Fruit fly (Drosophila melanogaster) whole organism, embryonic: ENCODE results near the gene CkIIalpha-i3.
A peak's percentile ranks its signal among the peaks of the same experiment; 100 is the strongest.

Experiments
- Aef1 ChIP-seq: fragments of 200-800 bp; sonication (Bioruptor generic); IDR thresholded peaks from 3 replicates; pipeline ENCODE4 v1.3.6; 2022; ENCODE audit warnings: missing biosample characterization, missing genetic modification characterization
- Asciz ChIP-seq: fragments of 200-800 bp; sonication (Bioruptor generic); optimal IDR thresholded peaks from 2 replicates; lab custom pipeline; 2017; ENCODE audit warnings: missing biosample characterization, mild to moderate bottlenecking, missing genetic modification characterization, missing genetic modification reagents
- CG10979 ChIP-seq: fragments of 200-800 bp; sonication (Bioruptor generic); optimal IDR thresholded peaks from 2 replicates; lab custom pipeline; 2018; ENCODE audit warnings: missing biosample characterization, mild to moderate bottlenecking, missing genetic modification characterization, moderate library complexity
- CG11085 ChIP-seq: fragments of 200-800 bp; sonication (Bioruptor generic); IDR thresholded peaks from 2 replicates; pipeline ENCODE4 v1.3.6; 2022; ENCODE audit warnings: missing biosample characterization, missing genetic modification characterization
- CG11696 ChIP-seq: fragments of 200-800 bp; sonication (Bioruptor generic); IDR thresholded peaks from 2 replicates; pipeline ENCODE4 v1.3.6; 2022; ENCODE audit warnings: missing biosample characterization, missing genetic modification characterization
- CG12155 ChIP-seq: fragments of 200-800 bp; sonication (Bioruptor generic); optimal IDR thresholded peaks from 3 replicates; lab custom pipeline; 2016; ENCODE audit warnings: missing biosample characterization, missing genetic modification characterization
- CG12391 ChIP-seq: fragments of 200-800 bp; sonication (Bioruptor generic); optimal IDR thresholded peaks from 3 replicates; lab custom pipeline; 2018; ENCODE audit warnings: missing biosample characterization, mild to moderate bottlenecking, missing genetic modification characterization, moderate library complexity
- CG14441 ChIP-seq: fragments of 200-800 bp; sonication (Bioruptor generic); IDR thresholded peaks from 2 replicates; pipeline ENCODE4 v1.3.6; 2022; ENCODE audit warnings: missing biosample characterization, missing genetic modification characterization
- CG14667 ChIP-seq: fragments of 200-800 bp; sonication (Bioruptor generic); IDR thresholded peaks from 2 replicates; pipeline ENCODE4 v1.3.6; 2022; ENCODE audit warnings: missing biosample characterization, missing genetic modification characterization
- CG1603 ChIP-seq: fragments of 200-800 bp; sonication (Bioruptor generic); optimal IDR thresholded peaks from 2 replicates; lab custom pipeline; 2019; ENCODE audit warnings: missing biosample characterization, mild to moderate bottlenecking, missing genetic modification characterization, moderate library complexity
- CG16863 ChIP-seq: fragments of 200-800 bp; sonication (Bioruptor generic); optimal IDR thresholded peaks from 3 replicates; lab custom pipeline; 2016; ENCODE audit warnings: missing biosample characterization, missing genetic modification characterization
- CG32772 ChIP-seq: fragments of 200-800 bp; sonication (Bioruptor generic); IDR thresholded peaks from 2 replicates; pipeline ENCODE4 v1.3.6; 2022; ENCODE audit warnings: missing biosample characterization, missing genetic modification characterization
- CG4360 ChIP-seq: fragments of 200-800 bp; sonication (Bioruptor generic); IDR thresholded peaks from 2 replicates; pipeline ENCODE4 v1.3.6; 2022; ENCODE audit warnings: missing biosample characterization, missing genetic modification characterization
- CG4404 ChIP-seq: fragments of 200-800 bp; sonication (Bioruptor generic); IDR thresholded peaks from 2 replicates; pipeline ENCODE4 v1.3.6; 2022; ENCODE audit warnings: missing biosample characterization, missing genetic modification characterization
- CG6175 ChIP-seq: fragments of 200-800 bp; sonication (Bioruptor generic); IDR thresholded peaks from 3 replicates; pipeline ENCODE4 v1.3.6; 2022; ENCODE audit warnings: missing biosample characterization, missing genetic modification characterization
- CG6254 ChIP-seq: fragments of 200-800 bp; sonication (Bioruptor generic); optimal IDR thresholded peaks from 3 replicates; lab custom pipeline; 2017; ENCODE audit warnings: mild to moderate bottlenecking, missing biosample characterization, missing genetic modification reagents, missing genetic modification characterization
- CG8359 ChIP-seq: fragments of 200-800 bp; sonication (Bioruptor generic); optimal IDR thresholded peaks from 2 replicates; lab custom pipeline; 2017; ENCODE audit warnings: missing biosample characterization, mild to moderate bottlenecking, missing genetic modification characterization, borderline replicate concordance
- Camta ChIP-seq: fragments of 200-800 bp; sonication (Bioruptor generic); optimal IDR thresholded peaks from 2 replicates; lab custom pipeline; 2016; ENCODE audit warnings: missing biosample characterization, missing genetic modification characterization
- Dip2 ChIP-seq: fragments of 200-800 bp; sonication (Bioruptor generic); IDR thresholded peaks from 2 replicates; pipeline ENCODE4 v1.3.6; 2022; ENCODE audit warnings: missing biosample characterization, missing genetic modification characterization
- Ets65A ChIP-seq: fragments of 200-800 bp; sonication (Bioruptor generic); peaks from one replicate; lab custom pipeline; 2016; ENCODE audit warnings: missing biosample characterization, missing genetic modification characterization
- HLH3B ChIP-seq: fragments of 200-800 bp; sonication (Bioruptor generic); IDR thresholded peaks from 2 replicates; pipeline ENCODE4 v1.3.6; 2022; ENCODE audit warnings: missing biosample characterization, missing genetic modification characterization
- Med ChIP-seq: fragments of 200-800 bp; sonication (Bioruptor generic); peaks from one replicate; lab custom pipeline; 2016; ENCODE audit warnings: missing biosample characterization, missing genetic modification characterization, mild to moderate bottlenecking, inconsistent platforms, moderate library complexity
- Rfx ChIP-seq: fragments of 200-800 bp; sonication (Bioruptor generic); IDR thresholded peaks from 2 replicates; pipeline ENCODE4 v1.3.6; 2022; ENCODE audit warnings: missing biosample characterization, missing genetic modification characterization
- Rx ChIP-seq: fragments of 200-800 bp; sonication (Bioruptor generic); IDR thresholded peaks from 2 replicates; pipeline ENCODE4 v1.3.6; 2022; ENCODE audit warnings: missing biosample characterization, missing genetic modification characterization
- Usf ChIP-seq: fragments of 200-800 bp; sonication (Bioruptor generic); optimal IDR thresholded peaks from 2 replicates; lab custom pipeline; 2017; ENCODE audit warnings: missing genotype, missing biosample characterization, missing genetic modification characterization
- YL-1 ChIP-seq: fragments of 200-800 bp; sonication (Bioruptor generic); optimal IDR thresholded peaks from 3 replicates; lab custom pipeline; 2017; ENCODE audit warnings: missing biosample characterization, mild to moderate bottlenecking, missing genetic modification characterization
- al ChIP-seq: fragments of 200-800 bp; sonication (Bioruptor generic); IDR thresholded peaks from 2 replicates; pipeline ENCODE4 v1.3.6; 2022; ENCODE audit warnings: missing biosample characterization, missing genetic modification characterization
- bbx ChIP-seq: fragments of 200-800 bp; sonication (Bioruptor generic); IDR thresholded peaks from 2 replicates; pipeline ENCODE4 v1.3.6; 2022; ENCODE audit warnings: missing biosample characterization, missing genetic modification characterization; ENCODE audit not compliant: partially characterized antibody
- bigmax ChIP-seq: fragments of 200-800 bp; sonication (Bioruptor generic); optimal IDR thresholded peaks from 2 replicates; lab custom pipeline; 2018; ENCODE audit warnings: missing biosample characterization, mild to moderate bottlenecking, missing genetic modification characterization
- cg ChIP-seq: fragments of 200-800 bp; sonication (Bioruptor generic); optimal IDR thresholded peaks from 3 replicates; lab custom pipeline; 2019; ENCODE audit warnings: missing biosample characterization, mild to moderate bottlenecking, missing genetic modification characterization, moderate library complexity
- croc ChIP-seq: fragments of 200-800 bp; sonication (Bioruptor generic); conservative IDR thresholded peaks from 3 replicates; pipeline ENCODE4 v1.3.6; 2022; ENCODE audit warnings: missing biosample characterization, missing genetic modification characterization
- crol ChIP-seq: fragments of 200-800 bp; sonication (Bioruptor generic); IDR thresholded peaks from 2 replicates; pipeline ENCODE4 v1.3.6; 2022; ENCODE audit warnings: missing biosample characterization, missing genetic modification characterization
- dpn ChIP-seq, 2 experiments: fragments of 200-800 bp; sonication (Bioruptor generic); optimal IDR thresholded peaks; 3 replicates each; lab custom pipeline; 2016; ENCODE audit warnings: missing biosample characterization in 2 of 2, missing genetic modification characterization in 2 of 2
- en ChIP-seq: fragments of 200-800 bp; sonication (Bioruptor generic); optimal IDR thresholded peaks from 2 replicates; lab custom pipeline; 2016; ENCODE audit warnings: missing biosample characterization, missing genetic modification characterization
- fd96Cb ChIP-seq: fragments of 200-800 bp; sonication (Bioruptor generic); optimal IDR thresholded peaks from 2 replicates; lab custom pipeline; 2018; ENCODE audit warnings: missing biosample characterization, mild to moderate bottlenecking, missing genetic modification characterization, moderate library complexity
- hkb ChIP-seq, 2 experiments: fragments of 200-800 bp in 1 of 2; fragments of >200 bp in 1 of 2; sonication (Bioruptor generic) in 1 of 2; IDR thresholded peaks in 1 of 2; optimal IDR thresholded peaks in 1 of 2; 2 replicates each; pipeline versions ENCODE4 v1.3.6 to Lab custom; 2017 to 2022; ENCODE audit warnings: missing biosample characterization in 1 of 2, missing genetic modification characterization in 1 of 2
- lab ChIP-seq: fragments of 200-800 bp; sonication (Bioruptor generic); optimal IDR thresholded peaks from 3 replicates; lab custom pipeline; 2017; ENCODE audit warnings: missing biosample characterization, missing genetic modification characterization, mild to moderate bottlenecking, moderate library complexity, missing genetic modification reagents
- nau ChIP-seq: fragments of 200-800 bp; sonication (Bioruptor generic); optimal IDR thresholded peaks from 3 replicates; lab custom pipeline; 2017; ENCODE audit warnings: missing biosample characterization, mild to moderate bottlenecking, missing genetic modification characterization, missing genetic modification reagents
- nom ChIP-seq: fragments of 200-800 bp; sonication (Bioruptor generic); optimal IDR thresholded peaks from 2 replicates; lab custom pipeline; 2017; ENCODE audit warnings: missing biosample characterization, missing genetic modification characterization, mild to moderate bottlenecking, moderate library complexity, missing genetic modification reagents
- otp ChIP-seq: fragments of 200-800 bp; sonication (Bioruptor generic); IDR thresholded peaks from 3 replicates; pipeline ENCODE4, ENCODE4 v1.3.6; 2022; ENCODE audit warnings: missing biosample characterization, missing genetic modification characterization
- phol ChIP-seq: fragments of 200-800 bp; sonication (Bioruptor generic); optimal IDR thresholded peaks from 3 replicates; lab custom pipeline; 2018; ENCODE audit warnings: missing biosample characterization, mild to moderate bottlenecking, missing genetic modification characterization, moderate library complexity
- seq ChIP-seq: fragments of 200-800 bp; sonication (Bioruptor generic); IDR thresholded peaks from 2 replicates; pipeline ENCODE4 v1.3.6; 2022; ENCODE audit warnings: missing biosample characterization, missing genetic modification characterization
- so ChIP-seq: fragments of 200-800 bp; sonication (Bioruptor generic); IDR thresholded peaks from 3 replicates; pipeline ENCODE4 v1.3.6; 2022; ENCODE audit warnings: missing biosample characterization, missing genetic modification characterization
- stc ChIP-seq: fragments of 200-800 bp; sonication (Bioruptor generic); IDR thresholded peaks from 2 replicates; pipeline ENCODE4 v1.3.6; 2022; ENCODE audit warnings: missing biosample characterization, missing genetic modification characterization
- toy ChIP-seq: fragments of 200-800 bp; sonication (Bioruptor generic); IDR thresholded peaks from 2 replicates; pipeline ENCODE4 v1.3.6; 2022; ENCODE audit warnings: missing biosample characterization, missing genetic modification characterization
- zen2 ChIP-seq: fragments of 200-800 bp; sonication (Bioruptor generic); IDR thresholded peaks from 3 replicates; pipeline ENCODE4 v1.3.6; 2022; ENCODE audit warnings: missing biosample characterization, missing genetic modification characterization; ENCODE audit not compliant: partially characterized antibody
- zf30C ChIP-seq: fragments of 200-800 bp; sonication (Bioruptor generic); optimal IDR thresholded peaks from 3 replicates; lab custom pipeline; 2018; ENCODE audit warnings: missing biosample characterization, mild to moderate bottlenecking, missing genetic modification characterization
- zfh1 ChIP-seq: fragments of 200-800 bp; sonication (Bioruptor generic); IDR thresholded peaks from 3 replicates; pipeline ENCODE4 v1.3.6; 2022; ENCODE audit warnings: missing biosample characterization, missing genetic modification characterization

Gene CkIIalpha-i3

DNA sequence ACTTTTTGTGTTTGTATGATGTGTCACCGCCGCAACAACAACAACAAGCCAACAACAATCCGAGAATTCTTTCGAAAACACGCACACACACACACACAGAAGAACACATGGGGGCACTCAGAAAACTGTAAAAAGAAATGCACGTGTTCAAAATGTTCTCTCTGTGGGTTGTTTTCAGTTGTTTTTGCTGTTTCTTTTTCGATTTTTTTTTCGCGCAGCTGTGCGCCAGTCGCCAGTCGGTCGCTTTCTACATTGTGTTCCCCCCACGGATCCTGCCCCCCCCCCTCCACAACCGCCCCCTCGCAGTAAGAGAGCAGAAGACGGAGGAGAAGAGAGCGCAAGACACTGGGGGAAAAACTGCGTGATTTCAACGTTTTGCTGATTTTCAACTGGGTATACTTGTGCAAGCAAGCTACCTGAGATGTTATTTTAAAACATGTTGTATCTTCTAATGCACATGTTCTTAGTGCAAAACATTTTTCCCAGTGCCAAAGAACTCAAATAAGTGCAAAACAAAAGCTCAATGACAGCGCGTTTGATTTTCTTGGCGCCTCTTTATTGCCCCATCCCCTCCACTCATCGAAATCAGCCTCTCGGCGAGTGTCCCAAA lies 41.2 kb upstream of the CkIIalpha-i3 start (continued):
- TF ChIP-seq zfh1 (GFP tag; lab: Robert Waterston, UW), result peak; percentile 61; the same call in 2 of the 3 replicates
- TF ChIP-seq YL-1 (GFP tag; lab: Kevin White, UChicago), result no peak
- peak; percentile 16 for TF ChIP-seq Asciz (GFP tag; lab: Kevin White, UChicago)
- TF ChIP-seq CG4404, result peak; percentile 53; the same call in 1 of the 2 replicates
- TF ChIP-seq CG14667 (GFP tag; lab: Robert Waterston, UW), result peak; percentile 16; the same call in 1 of the 2 replicates
- TF ChIP-seq Aef1 (GFP tag; lab: Robert Waterston, UW), result 0 out of 3 replicates have a peak, but pooled peaks have one; percentile 27
- TF ChIP-seq seq (GFP tag; lab: Robert Waterston, UW), result peak; percentile 57; the same call in 1 of the 2 replicates
- TF ChIP-seq stc, result peak; percentile 34; the same call in 1 of the 2 replicates
- TF ChIP-seq bbx (GFP tag; lab: Robert Waterston, UW), result no peak
- peak; percentile 56 for TF ChIP-seq CG1603 (tag; lab: Kevin White, UChicago)
- peak; percentile 8 for TF ChIP-seq CG12391 (tag; lab: Kevin White, UChicago)
- peak; percentile 54; the same call in 1 of the 3 replicates for TF ChIP-seq so (GFP tag; lab: Robert Waterston, UW)
- peak; percentile 79 for TF ChIP-seq Ets65A (GFP tag; lab: Kevin White, UChicago)
- TF ChIP-seq HLH3B, result peak; percentile 27; the same call in 1 of the 2 replicates
- peak; percentile 85 for TF ChIP-seq crol
- peak; percentile 38 for TF ChIP-seq CG32772 (GFP tag; lab: Robert Waterston, UW)
- peak; percentile 26 for TF ChIP-seq fd96Cb (tag; lab: Kevin White, UChicago)
- TF ChIP-seq CG14441 (GFP tag; lab: Robert Waterston, UW), result peak; percentile 72
- TF ChIP-seq cg (GFP tag; lab: Kevin White, UChicago), result peak; percentile 35
- TF ChIP-seq phol (tag; lab: Kevin White, UChicago), result peak; percentile 26
- no peak for TF ChIP-seq CG6254 (GFP tag; lab: Kevin White, UChicago)
- peak; percentile 47; the same call in 1 of the 2 replicates for TF ChIP-seq Rx (GFP tag; lab: Robert Waterston, UW)
- TF ChIP-seq CG10979 (tag; lab: Kevin White, UChicago), result peak; percentile 11
- peak; percentile 85 for TF ChIP-seq CG4360 (GFP tag; lab: Robert Waterston, UW)
- TF ChIP-seq bigmax, result no peak
- TF ChIP-seq Rfx (GFP tag; lab: Robert Waterston, UW), result peak; percentile 86
- peak; percentile 41 for TF ChIP-seq lab (GFP tag; lab: Kevin White, UChicago)
- no peak for TF ChIP-seq Dip2 (GFP tag; lab: Robert Waterston, UW)
- peak; percentile 44 for TF ChIP-seq zf30C
- TF ChIP-seq zen2 (GFP tag; lab: Robert Waterston, UW), result no peak
- no peak for TF ChIP-seq Usf (GFP tag; lab: Kevin White, UChicago)
- no peak for TF ChIP-seq CG8359 (GFP tag; lab: Kevin White, UChicago)
- TF ChIP-seq toy (GFP tag; lab: Robert Waterston, UW), result peak; percentile 57; the same call in 1 of the 2 replicates
- peak in 1 of 2 experiments; percentile 32 for TF ChIP-seq dpn (GFP tag; optimal IDR thresholded peaks at IDR 0.05; lab: Kevin White, UChicago)
- no peak for TF ChIP-seq hkb (optimal IDR thresholded peaks at IDR 0.05; lab: Kevin White, UChicago)
- peak; percentile 35 for TF ChIP-seq hkb (GFP tag; IDR thresholded peaks at IDR 0.05; lab: Robert Waterston, UW)
- no peak for TF ChIP-seq Camta
- TF ChIP-seq CG6175, result peak; percentile 59; the same call in 1 of the 3 replicates
- TF ChIP-seq CG11696 (GFP tag; lab: Robert Waterston, UW), result 0 out of 2 replicates have a peak, but pooled peaks have one; percentile 31
- 0 out of 2 replicates have a peak, but pooled peaks have one; percentile 17 for TF ChIP-seq CG11085
- TF ChIP-seq en (GFP tag; lab: Kevin White, UChicago), result no peak
- TF ChIP-seq nau (GFP tag; lab: Kevin White, UChicago), result peak; percentile 24
- no peak for TF ChIP-seq croc (GFP tag; lab: Robert Waterston, UW)
- TF ChIP-seq otp (GFP tag; lab: Robert Waterston, UW), result peak; percentile 24; the same call in 1 of the 3 replicates
- no peak for TF ChIP-seq CG12155 (GFP tag; lab: Kevin White, UChicago)
- no peak for TF ChIP-seq CG16863 (GFP tag; lab: Kevin White, UChicago)
- peak; percentile 90 for TF ChIP-seq Med (GFP tag; lab: Kevin White, UChicago)
- peak; percentile 36 for TF ChIP-seq nom (GFP tag; lab: Kevin White, UChicago)
- TF ChIP-seq al (GFP tag; lab: Robert Waterston, UW), result peak; percentile 41; the same call in 1 of the 2 replicates
